Fruit fly (Drosophila melanogaster): ENCODE data around the gene CG7017.

The CG7017 gene

dm6 chr3L:20209092-20209491 lies 2.8 kb downstream of the CG7017 start (continued):
- TF ChIP-seq NK7.1 (GFP tag; optimal IDR thresholded peaks at IDR 0.05) (no peak), amos (GFP tag; IDR thresholded peaks at IDR 0.05; ENCODE audit: partially characterized antibody) (no peak), exex (tag; optimal IDR thresholded peaks at IDR 0.05) (peak; percentile 100), H2.0 (GFP tag; IDR thresholded peaks at IDR 0.05) (no peak), cwo (GFP tag; optimal IDR thresholded peaks at IDR 0.05) (peak; percentile 99), crc (GFP tag; optimal IDR thresholded peaks at IDR 0.05) (no peak), CG10209 (GFP tag; optimal IDR thresholded peaks at IDR 0.05) (no peak), gro (GFP tag; optimal IDR thresholded peaks at IDR 0.05) (peak; percentile 74), wek (GFP tag; optimal IDR thresholded peaks at IDR 0.05) (no peak), CG6813 (GFP tag; optimal IDR thresholded peaks at IDR 0.05) (no peak), chn (GFP tag; optimal IDR thresholded peaks at IDR 0.05) (no peak), Med (GFP tag) (peak; percentile 2), CG14014 (GFP tag; IDR thresholded peaks at IDR 0.05) (no peak), vnd (GFP tag; IDR thresholded peaks at IDR 0.05; ENCODE audit: partially characterized antibody) (0 out of 3 replicates have a peak, but pooled peaks have one; percentile 12)

- TF ChIP-seq grn (GFP tag; optimal IDR thresholded peaks at IDR 0.05) (peak; percentile 20), Ravus (GFP tag; IDR thresholded peaks at IDR 0.05) (no peak), Bgb (GFP tag; IDR thresholded peaks at IDR 0.05; ENCODE audit: partially characterized antibody) (no peak), sens (GFP tag) (peak; percentile 11), exex (tag; optimal IDR thresholded peaks at IDR 0.05) (peak; percentile 79)
Observed at dm6 chr3L:20206950-20207584, 4.9 kb downstream of the CG7017 start, which contains the start of gene CG6996. CG6996 (plus strand) TSS chr3L:20207534.

- TF ChIP-seq ewg (GFP tag; optimal IDR thresholded peaks at IDR 0.05) (no peak), lab (GFP tag; optimal IDR thresholded peaks at IDR 0.05) (peak; percentile 11)
Observed at dm6 chr3L:20205946-20206345, 6.0 kb downstream of the CG7017 start, which contains the start of gene CG7290. CG7290 (minus strand) TSS chr3L:20206046.

dm6 chr3L:20203587-20203986 lies 8.3 kb downstream of the CG7017 start, which contains the start of gene CG7298:
CG7298 (minus strand) TSS chr3L:20203687.
- TF ChIP-seq exex (tag; optimal IDR thresholded peaks at IDR 0.05) (peak; percentile 63), slp2 (GFP tag; optimal IDR thresholded peaks at IDR 0.05) (no peak), CG17186 (GFP tag; optimal IDR thresholded peaks at IDR 0.05) (no peak), abd-A (tag; optimal IDR thresholded peaks at IDR 0.05) (no peak), TFAM (GFP tag; optimal IDR thresholded peaks at IDR 0.05) (no peak), pfk (GFP tag; optimal IDR thresholded peaks at IDR 0.05) (peak; percentile 30), CG13123 (GFP tag; optimal IDR thresholded peaks at IDR 0.05) (no peak), CG13624 (GFP tag; optimal IDR thresholded peaks at IDR 0.05) (no peak)

- no peak for TF ChIP-seq CG9932 (GFP tag; IDR thresholded peaks at IDR 0.05)
- TF ChIP-seq CG34224 (GFP tag; IDR thresholded peaks at IDR 0.05; ENCODE audit: partially characterized antibody) = no peak
- TF ChIP-seq hb (GFP tag; IDR thresholded peaks at IDR 0.05; ENCODE audit: partially characterized antibody) = no peak
- TF ChIP-seq exex (tag; optimal IDR thresholded peaks at IDR 0.05) = no peak
- TF ChIP-seq CG10274 (GFP tag; optimal IDR thresholded peaks at IDR 0.05) = no peak
- no peak for TF ChIP-seq CG16813 (GFP tag; IDR thresholded peaks at IDR 0.05; ENCODE audit: partially characterized antibody)
- TF ChIP-seq Sox100B (GFP tag; optimal IDR thresholded peaks at IDR 0.05) = no peak
- no peak for TF ChIP-seq HLH54F (GFP tag; optimal IDR thresholded peaks at IDR 0.05)
- TF ChIP-seq CG7987 (GFP tag; optimal IDR thresholded peaks at IDR 0.05) = no peak
- no peak for TF ChIP-seq CG34422 (GFP tag; IDR thresholded peaks at IDR 0.05)
- TF ChIP-seq fru (optimal IDR thresholded peaks at IDR 0.05) = no peak
- TF ChIP-seq sens-2 (GFP tag; IDR thresholded peaks at IDR 0.05) = no peak
- no peak for TF ChIP-seq ftz-f1 (GFP tag; optimal IDR thresholded peaks at IDR 0.05)
- TF ChIP-seq CG8089 (GFP tag; optimal IDR thresholded peaks at IDR 0.05) = no peak
- TF ChIP-seq ci (GFP tag; IDR thresholded peaks at IDR 0.05) = no peak
- TF ChIP-seq unpg (GFP tag; optimal IDR thresholded peaks at IDR 0.05) = no peak
- TF ChIP-seq z (GFP tag; IDR thresholded peaks at IDR 0.05) = no peak
- no peak for TF ChIP-seq CG30431 (GFP tag; optimal IDR thresholded peaks at IDR 0.05)
Observed at dm6 chr3L:20201538-20201937, 10.4 kb downstream of the CG7017 start, which contains the start of gene obst-F. obst-F (minus strand) TSS chr3L:20201638.

Measured in whole organism, embryonic.